Worm (Caenorhabditis elegans) whole organism, young adult: ENCODE data around the gene M02D8.2.

Source experiments
- B0035.1 ChIP-seq: sonication (generic microtip); optimal IDR thresholded peaks from 2 replicates; lab custom pipeline; 2016; ENCODE audit warnings: missing genetic modification characterization, mild to moderate bottlenecking, missing compliant biosample characterization, missing genotype, missing genetic modification reagents
- F10E7.11 ChIP-seq: sonication (generic microtip); optimal IDR thresholded peaks from 2 replicates; lab custom pipeline; 2017; ENCODE audit warnings: mild to moderate bottlenecking, missing genetic modification characterization, moderate library complexity, missing compliant biosample characterization
- F52B5.7 ChIP-seq: sonication (generic microtip); optimal IDR thresholded peaks from 2 replicates; lab custom pipeline; 2016; ENCODE audit warnings: mild to moderate bottlenecking, missing genetic modification characterization, missing compliant biosample characterization
- K12H6.12 ChIP-seq: fragments of 200-800 bp; sonication (Bioruptor generic); optimal IDR thresholded peaks from 2 replicates; lab custom pipeline; 2018; ENCODE audit warnings: mild to moderate bottlenecking, missing genetic modification characterization, missing compliant biosample characterization
- T26A5.8 ChIP-seq: sonication (generic microtip); optimal IDR thresholded peaks from 2 replicates; lab custom pipeline; 2016; ENCODE audit warnings: missing genetic modification characterization, missing compliant biosample characterization
- Y56A3A.18 ChIP-seq: fragments of 200-800 bp; sonication (Bioruptor generic); IDR thresholded peaks from 2 replicates; pipeline ENCODE4 v1.3.6; 2022; ENCODE audit warnings: missing genetic modification reagents, missing genetic modification characterization, missing compliant biosample characterization
- ZK185.1 ChIP-seq: sonication (generic microtip); optimal IDR thresholded peaks from 2 replicates; lab custom pipeline; 2016; ENCODE audit warnings: mild to moderate bottlenecking, missing genetic modification characterization, missing compliant biosample characterization; ENCODE audit not compliant: poor library complexity, severe bottlenecking
- ama-1 ChIP-seq, 3 experiments: fragments of 150-350 bp in 1 of 3; sonication (generic microtip) in 2 of 3; optimal IDR thresholded peaks; 2 replicates each; lab custom pipeline; 2014 to 2018; ENCODE audit warnings: missing biosample characterization in 2 of 3, missing genetic modification characterization in 2 of 3, missing genetic modification reagents in 2 of 3
- aptf-2 ChIP-seq: fragments of 200-800 bp; sonication (Bioruptor generic); conservative IDR thresholded peaks from 2 replicates; pipeline ENCODE4 v1.3.6; 2022; ENCODE audit warnings: missing genetic modification reagents, missing genetic modification characterization, missing compliant biosample characterization
- athp-1 ChIP-seq: sonication (generic microtip); optimal IDR thresholded peaks from 2 replicates; lab custom pipeline; 2017; ENCODE audit warnings: mild to moderate bottlenecking, missing genetic modification characterization, missing compliant biosample characterization
- attf-5 ChIP-seq: fragments of 200-800 bp; sonication (Bioruptor generic); optimal IDR thresholded peaks from 2 replicates; lab custom pipeline; 2018; ENCODE audit warnings: mild to moderate bottlenecking, missing genetic modification characterization, missing compliant biosample characterization
- bed-1 ChIP-seq: fragments of 200-800 bp; sonication (Bioruptor generic); IDR thresholded peaks from 2 replicates; pipeline ENCODE4 v1.3.6; 2022; ENCODE audit warnings: missing genetic modification reagents, missing genetic modification characterization, missing compliant biosample characterization
- ccch-3 ChIP-seq: fragments of 200-800 bp; sonication (Bioruptor generic); optimal IDR thresholded peaks from 2 replicates; lab custom pipeline; 2018; ENCODE audit warnings: mild to moderate bottlenecking, missing genetic modification characterization, missing compliant biosample characterization
- ceh-100 ChIP-seq: fragments of 200-800 bp; sonication (Bioruptor generic); IDR thresholded peaks from 2 replicates; pipeline ENCODE4 v1.3.6; 2022; ENCODE audit warnings: missing genetic modification reagents, missing genetic modification characterization, missing compliant biosample characterization
- ceh-27 ChIP-seq: fragments of 200-800 bp; sonication (Bioruptor generic); optimal IDR thresholded peaks from 2 replicates; lab custom pipeline; 2018; ENCODE audit warnings: mild to moderate bottlenecking, missing genetic modification characterization, moderate library complexity, missing compliant biosample characterization
- ceh-91 ChIP-seq: fragments of 200-800 bp; sonication (Bioruptor generic); IDR thresholded peaks from 2 replicates; pipeline ENCODE4 v1.3.6; 2022; ENCODE audit warnings: missing genetic modification reagents, missing genetic modification characterization, missing compliant biosample characterization
- egl-44 ChIP-seq: fragments of 200-800 bp; sonication (Bioruptor generic); IDR thresholded peaks from 2 replicates; pipeline ENCODE4 v1.3.6; 2022; ENCODE audit warnings: missing genetic modification reagents, missing genetic modification characterization, missing compliant biosample characterization
- hsf-1 ChIP-seq: fragments of 200-800 bp; sonication (Bioruptor generic); IDR thresholded peaks from 2 replicates; pipeline ENCODE4 v1.3.6; 2022; ENCODE audit warnings: missing genetic modification reagents, missing genetic modification characterization, missing compliant biosample characterization
- lin-35 ChIP-seq, 3 experiments: fragments of 150-350 bp in 2 of 3; sonication (generic microtip) in 1 of 3; optimal IDR thresholded peaks; 2 replicates each; lab custom pipeline; 2014 to 2018; ENCODE audit warnings: missing biosample characterization in 3 of 3, missing genetic modification characterization in 3 of 3, missing genetic modification reagents in 3 of 3
- lir-1 ChIP-seq: fragments of 200-800 bp; sonication (Bioruptor generic); conservative IDR thresholded peaks from 2 replicates; pipeline ENCODE4 v1.3.6; 2022; ENCODE audit warnings: missing genetic modification reagents, missing genetic modification characterization, missing compliant biosample characterization
- lsl-1 ChIP-seq: fragments of 200-800 bp; sonication (Bioruptor generic); optimal IDR thresholded peaks from 2 replicates; lab custom pipeline; 2018; ENCODE audit warnings: mild to moderate bottlenecking, missing genetic modification characterization, moderate library complexity, missing compliant biosample characterization
- madf-10 ChIP-seq: sonication (generic microtip); optimal IDR thresholded peaks from 2 replicates; lab custom pipeline; 2016; ENCODE audit warnings: mild to moderate bottlenecking, missing genetic modification characterization, missing compliant biosample characterization
- madf-3 ChIP-seq: fragments of 200-800 bp; sonication (Bioruptor generic); IDR thresholded peaks from 2 replicates; pipeline ENCODE4 v1.3.6; 2022; ENCODE audit warnings: missing genetic modification reagents, missing genetic modification characterization, missing compliant biosample characterization
- nfya-1 ChIP-seq: sonication (generic microtip); optimal IDR thresholded peaks from 2 replicates; lab custom pipeline; 2017; ENCODE audit warnings: antibody characterized with exemption, missing compliant biosample characterization, missing genetic modification characterization, borderline replicate concordance; ENCODE audit not compliant: insufficient read depth
- nfya-2 ChIP-seq: fragments of 200-800 bp; sonication (Bioruptor generic); IDR thresholded peaks from 2 replicates; pipeline ENCODE4 v1.3.6; 2022; ENCODE audit warnings: missing genetic modification reagents, missing genetic modification characterization, missing compliant biosample characterization
- nhr-179 ChIP-seq: sonication (generic microtip); optimal IDR thresholded peaks from 2 replicates; lab custom pipeline; 2016; ENCODE audit warnings: mild to moderate bottlenecking, missing genetic modification characterization, missing compliant biosample characterization
- nhr-80 ChIP-seq: sonication (generic microtip); optimal IDR thresholded peaks from 2 replicates; lab custom pipeline; 2016; ENCODE audit warnings: missing genetic modification characterization, missing compliant biosample characterization
- nhr-90 ChIP-seq: sonication (generic microtip); optimal IDR thresholded peaks from 2 replicates; lab custom pipeline; 2016; ENCODE audit warnings: missing genotype, mild to moderate bottlenecking, missing genetic modification characterization, missing compliant biosample characterization
- pha-4 ChIP-seq: fragments of 150-350 bp; sonication (generic microtip); optimal IDR thresholded peaks from 2 replicates; lab custom pipeline; 2014; ENCODE audit warnings: missing biosample characterization, missing genetic modification reagents, missing genetic modification characterization
- snpc-3.4 ChIP-seq: sonication (generic microtip); optimal IDR thresholded peaks from 2 replicates; lab custom pipeline; 2017; ENCODE audit warnings: missing genetic modification characterization, mild to moderate bottlenecking, missing compliant biosample characterization, antibody characterized with exemption, moderate library complexity, missing genotype, missing genetic modification reagents
- sptf-2 ChIP-seq: fragments of 200-800 bp; sonication (Bioruptor generic); optimal IDR thresholded peaks from 2 replicates; lab custom pipeline; 2018; ENCODE audit warnings: mild to moderate bottlenecking, missing genetic modification characterization, missing compliant biosample characterization
- tbp1 ChIP-seq: fragments of 200-800 bp; sonication (Bioruptor generic); optimal IDR thresholded peaks from 2 replicates; lab custom pipeline; 2018; ENCODE audit warnings: mild to moderate bottlenecking, missing genetic modification characterization, missing compliant biosample characterization
- xnd-1 ChIP-seq: sonication (generic microtip); optimal IDR thresholded peaks from 2 replicates; lab custom pipeline; 2016; ENCODE audit warnings: missing genotype, missing genetic modification reagents, missing genetic modification characterization, missing compliant biosample characterization
- zfh-2 ChIP-seq: fragments of 200-800 bp; sonication (Bioruptor generic); conservative IDR thresholded peaks from 2 replicates; pipeline ENCODE4 v1.3.6; 2022; ENCODE audit warnings: missing genetic modification reagents, missing genetic modification characterization, missing compliant biosample characterization
- ztf-22 ChIP-seq: fragments of 200-800 bp; sonication (Bioruptor generic); optimal IDR thresholded peaks from 2 replicates; lab custom pipeline; 2018; ENCODE audit warnings: mild to moderate bottlenecking, missing genetic modification characterization, moderate library complexity, missing compliant biosample characterization
- ztf-26 ChIP-seq: sonication (generic microtip); optimal IDR thresholded peaks from 2 replicates; lab custom pipeline; 2017; ENCODE audit warnings: missing genetic modification characterization, missing compliant biosample characterization
- ztf-28 ChIP-seq: fragments of 200-800 bp; sonication (Bioruptor generic); IDR thresholded peaks from 2 replicates; pipeline ENCODE4 v1.3.6; 2022; ENCODE audit warnings: missing genetic modification reagents, missing genetic modification characterization, missing compliant biosample characterization
- ztf-3 ChIP-seq: fragments of 200-800 bp; sonication (Bioruptor generic); optimal IDR thresholded peaks from 2 replicates; lab custom pipeline; 2018; ENCODE audit warnings: mild to moderate bottlenecking, missing genetic modification characterization, missing compliant biosample characterization

Gene M02D8.2

ce11 chrX:8762927-8763326 is 23.5 kb downstream of the M02D8.2 start:
- no peak for TF ChIP-seq ama-1 (optimal IDR thresholded peaks at IDR 0.05; lab: Kevin White, UChicago)
- no peak for TF ChIP-seq ama-1 (GFP tag; optimal IDR thresholded peaks at IDR 0.05; lab: Kevin White, UChicago)
- no peak for TF ChIP-seq athp-1 (tag; lab: Kevin White, UChicago)
- no peak for TF ChIP-seq egl-44 (GFP tag; lab: Robert Waterston, UW)
- TF ChIP-seq T26A5.8 (tag; lab: Kevin White, UChicago): no peak
- TF ChIP-seq ztf-3 (GFP tag; lab: Kevin White, UChicago): no peak
- TF ChIP-seq ccch-3 (GFP tag; lab: Kevin White, UChicago): no peak
- no peak for TF ChIP-seq ceh-91 (GFP tag; lab: Robert Waterston, UW)
- no peak for TF ChIP-seq nhr-179 (tag; lab: Kevin White, UChicago)
- no peak for TF ChIP-seq hsf-1 (GFP tag; lab: Robert Waterston, UW)
- no peak for TF ChIP-seq zfh-2 (GFP tag; lab: Robert Waterston, UW)
- TF ChIP-seq ZK185.1 (tag; lab: Kevin White, UChicago): no peak
- no peak for TF ChIP-seq ceh-27
- no peak for TF ChIP-seq ztf-28
- TF ChIP-seq ztf-26 (tag; lab: Kevin White, UChicago): no peak

ce11 chrX:8763607-8764006 is 24.1 kb downstream of the M02D8.2 start, which contains the start of gene zig-12:
zig-12 (plus strand) TSS chrX:8763907.
- TF ChIP-seq lsl-1 (no peak), ztf-22 (no peak), lin-35 (GFP tag; optimal IDR thresholded peaks at IDR 0.05; lab: Kevin White, UChicago) (no peak), Y56A3A.18 (GFP tag; lab: Robert Waterston, UW) (no peak), B0035.1 (no peak), ceh-100 (no peak), pha-4 (tag; lab: Kevin White, UChicago) (no peak), attf-5 (no peak), K12H6.12 (tag; lab: Kevin White, UChicago) (no peak), F52B5.7 (no peak), nfya-2 (GFP tag; lab: Robert Waterston, UW) (no peak), xnd-1 (tag; lab: Kevin White, UChicago) (no peak), bed-1 (GFP tag; lab: Robert Waterston, UW) (no peak), madf-10 (no peak), aptf-2 (GFP tag; lab: Robert Waterston, UW) (no peak), ztf-26 (tag; lab: Kevin White, UChicago) (no peak), sptf-2 (GFP tag; lab: Kevin White, UChicago) (no peak)

- TF ChIP-seq lir-1 (GFP tag; lab: Robert Waterston, UW): no peak
- TF ChIP-seq nhr-80 (tag; lab: Kevin White, UChicago): no peak
Observed at ce11 chrX:8764044-8764443, 24.6 kb downstream of the M02D8.2 start.

ce11 chrX:8770316-8770715 is 30.8 kb downstream of the M02D8.2 start:
- TF ChIP-seq tbp1 (GFP tag; lab: Kevin White, UChicago) (no peak), ztf-28 (no peak), nhr-90 (tag; lab: Kevin White, UChicago) (no peak), aptf-2 (GFP tag; lab: Robert Waterston, UW) (no peak), nfya-1 (tag; lab: Kevin White, UChicago) (no peak), snpc-3.4 (tag; lab: Kevin White, UChicago) (no peak), F10E7.11 (tag; lab: Kevin White, UChicago) (no peak), attf-5 (no peak), madf-3 (GFP tag; lab: Robert Waterston, UW) (no peak)
